Fruit fly (Drosophila melanogaster): ENCODE results near the gene CG13887.

CG13887 gene

DNA sequence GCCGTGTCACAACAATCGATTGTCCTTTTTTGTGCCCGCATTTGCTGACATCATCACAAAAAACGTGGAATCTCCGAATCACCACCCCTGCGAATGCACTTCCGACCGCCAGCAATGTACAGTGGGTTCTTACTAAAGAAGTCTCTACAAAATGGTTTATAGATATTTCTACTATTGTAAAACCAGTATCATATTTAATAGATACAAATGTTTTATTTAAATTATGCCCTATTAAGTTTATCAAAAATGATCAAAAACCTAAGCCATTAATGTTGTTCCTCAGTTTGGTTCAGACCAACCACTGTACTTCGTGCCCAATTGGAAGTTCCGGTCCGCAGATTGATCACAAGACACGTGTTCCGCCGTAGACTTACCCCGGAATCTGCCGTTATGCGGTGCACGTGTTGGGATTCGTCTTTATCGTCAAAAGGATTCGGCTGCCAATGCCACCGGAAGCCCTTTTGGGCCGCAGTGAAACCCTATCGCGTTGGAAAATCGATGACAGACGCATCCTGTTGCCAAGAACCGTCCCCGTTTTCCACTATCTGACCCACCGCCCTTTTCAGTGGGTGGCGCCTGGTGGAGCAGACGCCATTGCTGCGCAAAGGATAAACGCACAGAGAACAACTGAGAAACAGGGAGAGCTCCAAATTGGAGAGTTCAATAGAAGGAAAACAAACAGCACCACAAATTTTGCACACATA lies 33.0 kb upstream of the CG13887 start (continued):
- TF ChIP-seq CG8924 (tag; optimal IDR thresholded peaks at IDR 0.05) (peak; percentile 1), CG14710 (tag; optimal IDR thresholded peaks at IDR 0.05) (peak; percentile 34), org-1 (GFP tag; optimal IDR thresholded peaks at IDR 0.05) (peak; percentile 7), grn (GFP tag; optimal IDR thresholded peaks at IDR 0.05) (no peak), D (optimal IDR thresholded peaks at IDR 0.05) (no peak), D (GFP tag; optimal IDR thresholded peaks at IDR 0.05) (peak; percentile 24), CG6765 (GFP tag; optimal IDR thresholded peaks at IDR 0.05) (no peak), CG13424 (tag; optimal IDR thresholded peaks at IDR 0.05) (peak; percentile 24)

DNA sequence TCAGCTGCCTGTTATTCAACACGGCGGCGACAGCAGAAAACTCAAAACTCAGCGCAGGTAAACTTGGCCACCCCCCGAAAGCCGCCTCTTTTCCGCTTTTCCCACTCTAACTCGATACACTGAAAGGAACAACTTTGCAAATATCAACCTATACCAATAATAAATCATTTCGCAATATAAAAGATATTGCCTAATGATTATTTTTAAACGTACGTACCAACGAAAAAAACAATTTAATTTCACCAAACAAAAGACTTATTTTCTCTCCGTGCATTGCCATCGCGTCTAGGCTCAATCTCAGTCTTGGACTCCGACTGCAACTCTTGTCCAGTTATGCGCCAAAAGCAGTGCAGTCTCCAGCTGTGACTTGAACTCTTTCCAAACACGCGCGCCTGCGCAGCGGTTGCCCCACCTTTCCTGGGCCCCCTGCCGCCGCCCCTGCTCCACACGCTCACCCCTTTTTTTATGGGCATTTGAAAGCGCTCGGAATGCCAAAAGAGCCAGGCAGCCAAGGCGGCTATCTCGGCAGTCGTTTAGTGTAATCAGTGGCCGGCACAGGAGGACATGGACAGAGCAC lies 31.9 kb upstream of the CG13887 start:
- TF ChIP-seq zfh2 (GFP tag; optimal IDR thresholded peaks at IDR 0.05) (no peak), Nf-YA (GFP tag; IDR thresholded peaks at IDR 0.05) (peak; percentile 54; the same call in 1 of the 2 replicates), chif (GFP tag; optimal IDR thresholded peaks at IDR 0.05) (peak; percentile 49 to 62), dati (GFP tag; IDR thresholded peaks at IDR 0.05) (no peak), pho (GFP tag; optimal IDR thresholded peaks at IDR 0.05) (peak; percentile 10), CG12659 (GFP tag; optimal IDR thresholded peaks at IDR 0.05) (peak; percentile 35), CG12942 (GFP tag; optimal IDR thresholded peaks at IDR 0.05) (peak; percentile 37), CG7745 (tag; optimal IDR thresholded peaks at IDR 0.05) (no peak), CG34224 (GFP tag; IDR thresholded peaks at IDR 0.05; ENCODE audit: partially characterized antibody) (no peak), E2f1 (GFP tag; IDR thresholded peaks at IDR 0.05) (peak; percentile 39; the same call in 1 of the 2 replicates), CG17385 (GFP tag; optimal IDR thresholded peaks at IDR 0.05) (peak; percentile 39), lilli (GFP tag; optimal IDR thresholded peaks at IDR 0.05) (peak; percentile 51), dysf (GFP tag; IDR thresholded peaks at IDR 0.05) (peak; percentile 46; the same call in 2 of the 3 replicates), CG1792 (GFP tag; optimal IDR thresholded peaks at IDR 0.05) (peak; percentile 34), CG12391 (tag; optimal IDR thresholded peaks at IDR 0.05) (peak; percentile 54), crc (GFP tag; optimal IDR thresholded peaks at IDR 0.05) (no peak), luna (GFP tag; optimal IDR thresholded peaks at IDR 0.05) (no peak), Bgb (GFP tag; IDR thresholded peaks at IDR 0.05; ENCODE audit: partially characterized antibody) (no peak), CG3995 (GFP tag; optimal IDR thresholded peaks at IDR 0.05) (no peak), Pdp1 (GFP tag; optimal IDR thresholded peaks at IDR 0.05) (peak; percentile 50 to 53), Sin3A (optimal IDR thresholded peaks at IDR 0.05) (no peak), CG4424 (GFP tag; optimal IDR thresholded peaks at IDR 0.05) (peak; percentile 71), CG8478 (optimal IDR thresholded peaks at IDR 0.05) (no peak), CG7963 (GFP tag; IDR thresholded peaks at IDR 0.05; ENCODE audit: partially characterized antibody) (no peak), danr (GFP tag; IDR thresholded peaks at IDR 0.05) (peak; percentile 19; the same call in 1 of the 2 replicates), disco-r (GFP tag; optimal IDR thresholded peaks at IDR 0.05) (no peak), zen2 (GFP tag; IDR thresholded peaks at IDR 0.05; ENCODE audit: partially characterized antibody) (no peak), CG6175 (GFP tag; IDR thresholded peaks at IDR 0.05) (no peak), Ada2b (GFP tag; IDR thresholded peaks at IDR 0.05) (no peak), Taf1 (GFP tag; IDR thresholded peaks at IDR 0.05) (no peak), seq (GFP tag; IDR thresholded peaks at IDR 0.05) (0 out of 2 replicates have a peak, but pooled peaks have one; percentile 33), oc (tag; optimal IDR thresholded peaks at IDR 0.05) (no peak), lov (optimal IDR thresholded peaks at IDR 0.05) (no peak), lov (GFP tag; IDR thresholded peaks at IDR 0.05) (0 out of 3 replicates have a peak, but pooled peaks have one; percentile 4), Rfx (GFP tag; IDR thresholded peaks at IDR 0.05) (no peak), CG18262 (tag; optimal IDR thresholded peaks at IDR 0.05) (peak; percentile 71), Hand (GFP tag; optimal IDR thresholded peaks at IDR 0.05) (no peak), CG17568 (GFP tag; optimal IDR thresholded peaks at IDR 0.05) (peak; percentile 8), MTF-1 (GFP tag; optimal IDR thresholded peaks at IDR 0.05; ENCODE audit: borderline replicate concordance) (no peak), CG9797 (GFP tag; optimal IDR thresholded peaks at IDR 0.05) (no peak), CG7928 (GFP tag; optimal IDR thresholded peaks at IDR 0.05) (no peak)
